Worm (Caenorhabditis elegans): ENCODE data around the gene ncr-2.

ce11 chrIII:8216224-8216623, 41.9 kb upstream of the ncr-2 start, which contains the start of gene unc-86:
- no peak for TF ChIP-seq him-1 (tag; optimal IDR thresholded peaks at IDR 0.05)
- no peak for TF ChIP-seq dao-5 (tag; optimal IDR thresholded peaks at IDR 0.05)
- TF ChIP-seq W03F9.2 (tag; optimal IDR thresholded peaks at IDR 0.05), result no peak

All from whole organism, L4/young adult.